Worm (Caenorhabditis elegans) whole organism, L4/young adult: ENCODE results near the gene dgat-2.

ENCODE experiments used
- W03F9.2 ChIP-seq: fragments of 150-350 bp; optimal IDR thresholded peaks from 2 replicates; lab custom pipeline; 2014; ENCODE audit warnings: missing biosample characterization, missing genetic modification characterization
- him-1 ChIP-seq: sonication (generic microtip); optimal IDR thresholded peaks from 2 replicates; lab custom pipeline; 2016; ENCODE audit warnings: missing genotype, missing genetic modification reagents, missing genetic modification characterization, missing compliant biosample characterization

DNA sequence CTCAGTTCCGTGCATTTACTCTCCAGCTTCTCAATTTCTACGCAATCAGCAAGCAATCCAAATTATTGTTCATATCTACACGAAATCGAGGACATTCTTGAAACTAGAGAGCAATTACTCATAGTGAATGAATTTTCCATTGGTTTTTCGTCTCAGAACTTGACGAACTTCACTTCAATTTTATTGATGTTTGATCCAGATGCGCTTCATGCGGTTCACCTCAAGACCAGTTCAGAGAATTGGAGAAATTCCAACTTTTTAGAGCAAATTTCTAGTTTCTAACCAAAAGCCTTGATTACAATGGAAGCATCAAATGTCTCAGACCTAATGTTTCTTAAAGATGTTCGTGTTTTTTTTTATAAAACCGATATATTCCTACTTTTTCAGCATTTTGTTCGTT is 39.8 kb upstream of the dgat-2 start, which contains the start of gene Y6G8.8:
- TF ChIP-seq him-1, result no peak
- no peak for TF ChIP-seq W03F9.2
